Worm (Caenorhabditis elegans) whole organism, L1 larva: ENCODE data around the gene C33F10.1.

ENCODE experiments used
- ama-1 ChIP-seq: fragments of 150-350 bp; optimal IDR thresholded peaks from 2 replicates; lab custom pipeline; 2014
- blmp-1 ChIP-seq: fragments of 150-350 bp; optimal IDR thresholded peaks from 2 replicates; lab custom pipeline; 2014; ENCODE audit warnings: missing biosample characterization, missing genetic modification characterization
- egl-27 ChIP-seq, 2 experiments: fragments of 150-350 bp in 1 of 2; sonication (generic microtip); optimal IDR thresholded peaks; 3 replicates each; lab custom pipeline; 2017 to 2018; ENCODE audit warnings: missing biosample characterization in 2 of 2, missing genetic modification characterization in 2 of 2, missing genetic modification reagents in 2 of 2
- fos-1 ChIP-seq: fragments of 150-350 bp; optimal IDR thresholded peaks from 2 replicates; lab custom pipeline; 2014; ENCODE audit warnings: missing biosample characterization, missing genetic modification characterization
- isw-1 ChIP-seq: fragments of 200-800 bp; sonication (Bioruptor generic); IDR thresholded peaks from 2 replicates; pipeline ENCODE4 v1.3.6; 2022; ENCODE audit warnings: missing genetic modification characterization, missing compliant biosample characterization
- lin-13 ChIP-seq: fragments of 150-350 bp; optimal IDR thresholded peaks from 2 replicates; lab custom pipeline; 2014; ENCODE audit warnings: missing biosample characterization, missing genetic modification reagents, missing genetic modification characterization
- mep-1 ChIP-seq: fragments of 150-350 bp; optimal IDR thresholded peaks from 2 replicates; lab custom pipeline; 2014; ENCODE audit warnings: missing biosample characterization, missing genetic modification characterization
- nhr-77 ChIP-seq: fragments of 150-350 bp; optimal IDR thresholded peaks from 2 replicates; lab custom pipeline; 2014; ENCODE audit warnings: missing biosample characterization, missing genetic modification characterization
- pqm-1 ChIP-seq: sonication (generic microtip); optimal IDR thresholded peaks from 3 replicates; lab custom pipeline; 2017; ENCODE audit warnings: missing biosample characterization, missing genetic modification characterization
- sup-37 ChIP-seq: fragments of 200-800 bp; sonication (Bioruptor generic); optimal IDR thresholded peaks from 2 replicates; lab custom pipeline; 2018; ENCODE audit warnings: mild to moderate bottlenecking, missing genetic modification characterization, missing compliant biosample characterization
- ztf-11 ChIP-seq, 2 experiments: sonication (generic microtip); optimal IDR thresholded peaks; 2 replicates each; lab custom pipeline; 2016 to 2017; ENCODE audit warnings: missing genetic modification characterization in 2 of 2, missing biosample characterization in 1 of 2, missing compliant biosample characterization in 1 of 2

DNA sequence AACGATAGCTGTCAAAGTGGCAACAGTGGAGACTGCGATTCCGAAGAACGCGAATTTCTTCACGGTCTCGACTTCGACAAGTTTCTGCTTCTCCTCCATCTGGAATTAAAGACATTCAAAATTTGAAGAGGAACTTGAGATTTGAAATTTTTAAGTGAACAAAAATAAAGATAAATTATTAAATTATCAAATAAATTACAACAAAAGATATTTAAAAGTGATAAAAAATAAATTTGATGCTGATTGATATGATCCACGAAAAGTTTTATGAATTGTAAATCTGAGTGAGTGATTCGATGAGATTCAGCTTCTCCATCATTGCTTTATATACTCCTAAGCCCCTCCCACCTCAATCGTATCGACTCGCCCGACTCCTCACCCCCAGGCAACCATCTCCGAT lies 32.7 kb downstream of the C33F10.1 start, which contains the start of gene col-17:
- TF ChIP-seq egl-27 (tag; optimal IDR thresholded peaks at IDR 0.05; lab: Kevin White, UChicago) (no peak), sup-37 (GFP tag; lab: Kevin White, UChicago) (no peak), mep-1 (no peak), blmp-1 (tag; lab: Kevin White, UChicago) (no peak), ama-1 (lab: Kevin White, UChicago) (no peak), pqm-1 (tag; lab: Kevin White, UChicago) (no peak), lin-13 (GFP tag; lab: Kevin White, UChicago) (no peak), nhr-77 (no peak), fos-1 (tag; lab: Kevin White, UChicago) (no peak), ztf-11 (tag; optimal IDR thresholded peaks at IDR 0.05; lab: Kevin White, UChicago) (no peak), isw-1 (GFP tag; lab: Robert Waterston, UW) (no peak)
